Fruit fly (Drosophila melanogaster): ENCODE measurements around the gene Prps.

Prps gene

dm6 chr3L:9695242-9695641 is 1.3 kb downstream of the Prps start:
- TF ChIP-seq fru (GFP tag; optimal IDR thresholded peaks at IDR 0.05) (no peak), woc (GFP tag; optimal IDR thresholded peaks at IDR 0.05) (no peak), dl (GFP tag; optimal IDR thresholded peaks at IDR 0.05; ENCODE audit: insufficient read depth in 1 of 2, partially characterized antibody in 2 of 2) (peak; percentile 35 to 64), Hnf4 (GFP tag; optimal IDR thresholded peaks at IDR 0.05) (no peak), Hr83 (GFP tag; optimal IDR thresholded peaks at IDR 0.05; ENCODE audit: poor library complexity, severe bottlenecking) (no peak), h (GFP tag; optimal IDR thresholded peaks at IDR 0.05) (no peak), Myc (optimal IDR thresholded peaks at IDR 0.05) (no peak), foxo (GFP tag; optimal IDR thresholded peaks at IDR 0.05) (no peak), usp (GFP tag; optimal IDR thresholded peaks at IDR 0.05) (no peak), CG32264 (GFP tag; optimal IDR thresholded peaks at IDR 0.05) (no peak), dmrt93B (GFP tag; optimal IDR thresholded peaks at IDR 0.05) (no peak), ey (GFP tag; optimal IDR thresholded peaks at IDR 0.05) (no peak), Dif (GFP tag; optimal IDR thresholded peaks at IDR 0.05; ENCODE audit: partially characterized antibody) (peak; percentile 66)

- TF ChIP-seq Hnf4 (GFP tag; optimal IDR thresholded peaks at IDR 0.05) (no peak), N (GFP tag; optimal IDR thresholded peaks at IDR 0.05) (no peak), dl (GFP tag; optimal IDR thresholded peaks at IDR 0.05; ENCODE audit: insufficient read depth in 1 of 2, partially characterized antibody in 2 of 2) (no peak), foxo (GFP tag; optimal IDR thresholded peaks at IDR 0.05) (no peak), tai (GFP tag; optimal IDR thresholded peaks at IDR 0.05) (no peak), Dfd (GFP tag; optimal IDR thresholded peaks at IDR 0.05) (no peak), Hr78 (GFP tag; optimal IDR thresholded peaks at IDR 0.05) (no peak)
These were observed 1.6 kb downstream of the Prps start for dm6 chr3L:9694867-9695236.

- TF ChIP-seq lola (GFP tag; optimal IDR thresholded peaks at IDR 0.05), result no peak
- no peak for TF ChIP-seq Hr78 (GFP tag; optimal IDR thresholded peaks at IDR 0.05)
- TF ChIP-seq Myc (optimal IDR thresholded peaks at IDR 0.05), result no peak
- TF ChIP-seq jim (GFP tag; optimal IDR thresholded peaks at IDR 0.05), result no peak
- TF ChIP-seq sv (GFP tag; optimal IDR thresholded peaks at IDR 0.05), result no peak
- TF ChIP-seq psq (GFP tag; optimal IDR thresholded peaks at IDR 0.05), result no peak
- no peak for TF ChIP-seq Sp1 (GFP tag; optimal IDR thresholded peaks at IDR 0.05)
- no peak for TF ChIP-seq Vsx2 (GFP tag; optimal IDR thresholded peaks at IDR 0.05; ENCODE audit: partially characterized antibody)
- no peak for TF ChIP-seq h (GFP tag; optimal IDR thresholded peaks at IDR 0.05)
- no peak for TF ChIP-seq usp (GFP tag; optimal IDR thresholded peaks at IDR 0.05)
- no peak for TF ChIP-seq Rel (GFP tag; optimal IDR thresholded peaks at IDR 0.05)
- TF ChIP-seq Rel (tag; optimal IDR thresholded peaks at IDR 0.05), result peak; percentile 36
- no peak for TF ChIP-seq Hr83 (GFP tag; optimal IDR thresholded peaks at IDR 0.05; ENCODE audit: poor library complexity, severe bottlenecking)
- TF ChIP-seq sage (GFP tag; optimal IDR thresholded peaks at IDR 0.05), result peak; percentile 44
- no peak for TF ChIP-seq CG9705 (GFP tag; optimal IDR thresholded peaks at IDR 0.05)
- TF ChIP-seq OdsH (GFP tag; optimal IDR thresholded peaks at IDR 0.05), result no peak
- peak; percentile 62 for TF ChIP-seq brk (GFP tag; optimal IDR thresholded peaks at IDR 0.05)
- no peak for TF ChIP-seq N (GFP tag; optimal IDR thresholded peaks at IDR 0.05)
- peak; percentile 94 for TF ChIP-seq Dif (GFP tag; optimal IDR thresholded peaks at IDR 0.05; ENCODE audit: partially characterized antibody)
- TF ChIP-seq Abd-B (GFP tag; optimal IDR thresholded peaks at IDR 0.05), result no peak
- TF ChIP-seq ey (GFP tag; optimal IDR thresholded peaks at IDR 0.05), result no peak
- no peak for TF ChIP-seq tai (GFP tag; optimal IDR thresholded peaks at IDR 0.05)
- no peak for TF ChIP-seq Dfd (GFP tag; optimal IDR thresholded peaks at IDR 0.05)
- TF ChIP-seq br (GFP tag; optimal IDR thresholded peaks at IDR 0.05), result no peak
- TF ChIP-seq dl (GFP tag; optimal IDR thresholded peaks at IDR 0.05; ENCODE audit: insufficient read depth in 1 of 2, partially characterized antibody in 2 of 2), result peak; percentile 84 to 92
- TF ChIP-seq CG32264 (GFP tag; optimal IDR thresholded peaks at IDR 0.05), result no peak
- TF ChIP-seq GATAd (GFP tag; optimal IDR thresholded peaks at IDR 0.05), result no peak
- no peak for TF ChIP-seq pan (optimal IDR thresholded peaks at IDR 0.05)
These were observed 2.2 kb downstream of the Prps start for dm6 chr3L:9694169-9694866.

dm6 chr3L:9693552-9694133 is 2.9 kb downstream of the Prps start:
- TF ChIP-seq Hr78 (GFP tag; optimal IDR thresholded peaks at IDR 0.05), result no peak
- no peak for TF ChIP-seq GATAd (GFP tag; optimal IDR thresholded peaks at IDR 0.05)
- no peak for TF ChIP-seq Dfd (GFP tag; optimal IDR thresholded peaks at IDR 0.05)
- no peak for TF ChIP-seq fru (GFP tag; optimal IDR thresholded peaks at IDR 0.05)
- TF ChIP-seq foxo (GFP tag; optimal IDR thresholded peaks at IDR 0.05), result no peak
- no peak for TF ChIP-seq dmrt93B (GFP tag; optimal IDR thresholded peaks at IDR 0.05)
- TF ChIP-seq lola (GFP tag; optimal IDR thresholded peaks at IDR 0.05), result no peak
- no peak for TF ChIP-seq Abd-B (GFP tag; optimal IDR thresholded peaks at IDR 0.05)
- TF ChIP-seq Myc (optimal IDR thresholded peaks at IDR 0.05), result no peak
- TF ChIP-seq N (GFP tag; optimal IDR thresholded peaks at IDR 0.05), result peak; percentile 21
- TF ChIP-seq Hr83 (GFP tag; optimal IDR thresholded peaks at IDR 0.05; ENCODE audit: poor library complexity, severe bottlenecking), result no peak
- TF ChIP-seq sage (GFP tag; optimal IDR thresholded peaks at IDR 0.05), result peak; percentile 0
- no peak for TF ChIP-seq tai (GFP tag; optimal IDR thresholded peaks at IDR 0.05)
- TF ChIP-seq CrebA (GFP tag; optimal IDR thresholded peaks at IDR 0.05; ENCODE audit: borderline replicate concordance), result no peak
- no peak for TF ChIP-seq CG32264 (GFP tag; optimal IDR thresholded peaks at IDR 0.05)
- TF ChIP-seq OdsH (GFP tag; optimal IDR thresholded peaks at IDR 0.05), result no peak
- TF ChIP-seq brk (GFP tag; optimal IDR thresholded peaks at IDR 0.05), result peak; percentile 16
- TF ChIP-seq dl (GFP tag; optimal IDR thresholded peaks at IDR 0.05; ENCODE audit: insufficient read depth in 1 of 2, partially characterized antibody in 2 of 2), result no peak
- no peak for TF ChIP-seq dsf (GFP tag; optimal IDR thresholded peaks at IDR 0.05; ENCODE audit: borderline replicate concordance)
- no peak for TF ChIP-seq woc (GFP tag; optimal IDR thresholded peaks at IDR 0.05)
- no peak for TF ChIP-seq Hnf4 (GFP tag; optimal IDR thresholded peaks at IDR 0.05)
- no peak for TF ChIP-seq pan (optimal IDR thresholded peaks at IDR 0.05)
- no peak for TF ChIP-seq br (GFP tag; optimal IDR thresholded peaks at IDR 0.05)
- no peak for TF ChIP-seq Sp1 (GFP tag; optimal IDR thresholded peaks at IDR 0.05)
- no peak for TF ChIP-seq Mio (GFP tag; optimal IDR thresholded peaks at IDR 0.05)
- TF ChIP-seq Rel (GFP tag; optimal IDR thresholded peaks at IDR 0.05), result peak; percentile 53
- no peak for TF ChIP-seq Rel (tag; optimal IDR thresholded peaks at IDR 0.05)
- no peak for TF ChIP-seq h (GFP tag; optimal IDR thresholded peaks at IDR 0.05)
- TF ChIP-seq Dif (GFP tag; optimal IDR thresholded peaks at IDR 0.05; ENCODE audit: partially characterized antibody), result no peak
